Worm (Caenorhabditis elegans) whole organism, L1 larva: ENCODE measurements around the gene aqp-6.

Experiments used
- C34B4.2 ChIP-seq: sonication (generic microtip); optimal IDR thresholded peaks from 2 replicates; lab custom pipeline; 2017; ENCODE audit warnings: mild to moderate bottlenecking, missing genetic modification characterization, missing compliant biosample characterization
- F16B12.6 ChIP-seq: fragments of 150-350 bp; optimal IDR thresholded peaks from 2 replicates; lab custom pipeline; 2014; ENCODE audit warnings: missing biosample characterization, missing genetic modification characterization
- aha-1 ChIP-seq: fragments of 150-350 bp; optimal IDR thresholded peaks from 2 replicates; lab custom pipeline; 2014; ENCODE audit warnings: missing biosample characterization, missing genetic modification characterization
- ceh-8 ChIP-seq: fragments of 200-800 bp; sonication (Bioruptor generic); optimal IDR thresholded peaks from 2 replicates; lab custom pipeline; 2018; ENCODE audit warnings: mild to moderate bottlenecking, missing genetic modification characterization, moderate library complexity, missing compliant biosample characterization
- dpl-1 ChIP-seq, 3 experiments: fragments of 150-350 bp in 2 of 3; sonication (generic microtip) in 1 of 3; optimal IDR thresholded peaks; 2 replicates each; lab custom pipeline; 2014 to 2017; ENCODE audit warnings: missing biosample characterization in 3 of 3, missing genetic modification characterization in 3 of 3, missing genetic modification reagents in 3 of 3
- dsc-1 ChIP-seq: sonication (generic microtip); optimal IDR thresholded peaks from 2 replicates; lab custom pipeline; 2016; ENCODE audit warnings: mild to moderate bottlenecking, missing genetic modification characterization, missing compliant biosample characterization
- efl-1 ChIP-seq, 4 experiments: fragments of 150-350 bp; optimal IDR thresholded peaks in 3 of 4; peaks in 1 of 4; 1 replicate in 1 of 4; 2 replicates in 3 of 4; lab custom pipeline; 2014; ENCODE audit warnings: missing biosample characterization in 2 of 4, missing genetic modification characterization in 2 of 4, missing genetic modification reagents in 2 of 4
- egl-27 ChIP-seq, 2 experiments: fragments of 150-350 bp in 1 of 2; sonication (generic microtip); optimal IDR thresholded peaks; 3 replicates each; lab custom pipeline; 2017 to 2018; ENCODE audit warnings: missing biosample characterization in 2 of 2, missing genetic modification characterization in 2 of 2, missing genetic modification reagents in 2 of 2
- elt-3 ChIP-seq, 6 experiments: fragments of 150-350 bp in 1 of 6; sonication (generic microtip); optimal IDR thresholded peaks; 2 replicates each; lab custom pipeline; 2017 to 2018; ENCODE audit warnings: missing biosample characterization in 6 of 6, missing genetic modification characterization in 6 of 6, inconsistent platforms in 1 of 6
- fkh-10 ChIP-seq: sonication (generic microtip); optimal IDR thresholded peaks from 2 replicates; lab custom pipeline; 2017; ENCODE audit warnings: missing biosample characterization, missing genetic modification reagents, missing genetic modification characterization
- fkh-4 ChIP-seq: sonication (generic microtip); optimal IDR thresholded peaks from 2 replicates; lab custom pipeline; 2016; ENCODE audit warnings: missing compliant biosample characterization, missing genetic modification characterization, borderline replicate concordance
- grh-1 ChIP-seq: fragments of 200-800 bp; sonication (Bioruptor generic); IDR thresholded peaks from 2 replicates; pipeline ENCODE4 v1.3.6; 2022; ENCODE audit warnings: missing genetic modification reagents, missing genetic modification characterization, missing compliant biosample characterization
- hlh-17 ChIP-seq: fragments of 200-800 bp; sonication (Bioruptor generic); optimal IDR thresholded peaks from 2 replicates; lab custom pipeline; 2018; ENCODE audit warnings: missing genetic modification characterization, mild to moderate bottlenecking, missing compliant biosample characterization, moderate library complexity, borderline replicate concordance
- hlh-4 ChIP-seq: sonication (generic microtip); optimal IDR thresholded peaks from 2 replicates; lab custom pipeline; 2016; ENCODE audit warnings: mild to moderate bottlenecking, missing genetic modification characterization, missing compliant biosample characterization
- lin-14 ChIP-seq: fragments of 200-800 bp; sonication (Bioruptor generic); optimal IDR thresholded peaks from 2 replicates; lab custom pipeline; 2018; ENCODE audit warnings: mild to moderate bottlenecking, missing genetic modification characterization, moderate library complexity, missing compliant biosample characterization
- lsy-2 ChIP-seq, 2 experiments: fragments of 150-350 bp; optimal IDR thresholded peaks; 2 replicates each; lab custom pipeline; 2014; ENCODE audit warnings: missing biosample characterization in 2 of 2, missing genetic modification characterization in 2 of 2
- nhr-19 ChIP-seq: fragments of 200-800 bp; sonication (Bioruptor generic); conservative IDR thresholded peaks from 2 replicates; pipeline ENCODE4 v1.3.6; 2022; ENCODE audit warnings: missing genetic modification characterization, missing compliant biosample characterization
- nhr-20 ChIP-seq: sonication (generic microtip); optimal IDR thresholded peaks from 2 replicates; lab custom pipeline; 2016; ENCODE audit warnings: mild to moderate bottlenecking, missing genetic modification characterization, missing compliant biosample characterization
- nhr-76 ChIP-seq: sonication (generic microtip); optimal IDR thresholded peaks from 2 replicates; lab custom pipeline; 2017; ENCODE audit warnings: missing biosample characterization, missing genetic modification characterization
- nhr-77 ChIP-seq: fragments of 150-350 bp; optimal IDR thresholded peaks from 2 replicates; lab custom pipeline; 2014; ENCODE audit warnings: missing biosample characterization, missing genetic modification characterization
- nhr-85 ChIP-seq: sonication (generic microtip); peaks from one replicate; lab custom pipeline; 2016; ENCODE audit warnings: missing genetic modification characterization, inconsistent platforms, missing compliant biosample characterization
- nhr-90 ChIP-seq: sonication (generic microtip); optimal IDR thresholded peaks from 2 replicates; lab custom pipeline; 2016; ENCODE audit warnings: mild to moderate bottlenecking, missing genetic modification characterization, missing compliant biosample characterization; ENCODE audit not compliant: poor library complexity
- pqm-1 ChIP-seq: sonication (generic microtip); optimal IDR thresholded peaks from 3 replicates; lab custom pipeline; 2017; ENCODE audit warnings: missing biosample characterization, missing genetic modification characterization
- rnt-1 ChIP-seq: sonication (generic microtip); optimal IDR thresholded peaks from 2 replicates; lab custom pipeline; 2016; ENCODE audit warnings: mild to moderate bottlenecking, missing genetic modification characterization, moderate library complexity, missing compliant biosample characterization
- skn-1 ChIP-seq: fragments of 150-350 bp; optimal IDR thresholded peaks from 2 replicates; lab custom pipeline; 2014; ENCODE audit warnings: missing biosample characterization, missing genetic modification characterization
- snpc-4 ChIP-seq: fragments of 150-350 bp; optimal IDR thresholded peaks from 2 replicates; lab custom pipeline; 2014; ENCODE audit warnings: missing biosample characterization, missing genetic modification characterization
- sptf-1 ChIP-seq: fragments of 150-350 bp; optimal IDR thresholded peaks from 2 replicates; lab custom pipeline; 2014; ENCODE audit warnings: missing biosample characterization, missing genetic modification characterization
- tbx-2 ChIP-seq: sonication (generic microtip); optimal IDR thresholded peaks from 2 replicates; lab custom pipeline; 2016; ENCODE audit warnings: missing genetic modification characterization, missing compliant biosample characterization
- tlp-1 ChIP-seq: fragments of 150-350 bp; optimal IDR thresholded peaks from 2 replicates; lab custom pipeline; 2014; ENCODE audit warnings: missing biosample characterization, missing genetic modification characterization
- xbp-1 ChIP-seq: sonication (generic microtip); optimal IDR thresholded peaks from 2 replicates; lab custom pipeline; 2016; ENCODE audit warnings: missing genetic modification characterization, missing compliant biosample characterization

Gene aqp-6

DNA sequence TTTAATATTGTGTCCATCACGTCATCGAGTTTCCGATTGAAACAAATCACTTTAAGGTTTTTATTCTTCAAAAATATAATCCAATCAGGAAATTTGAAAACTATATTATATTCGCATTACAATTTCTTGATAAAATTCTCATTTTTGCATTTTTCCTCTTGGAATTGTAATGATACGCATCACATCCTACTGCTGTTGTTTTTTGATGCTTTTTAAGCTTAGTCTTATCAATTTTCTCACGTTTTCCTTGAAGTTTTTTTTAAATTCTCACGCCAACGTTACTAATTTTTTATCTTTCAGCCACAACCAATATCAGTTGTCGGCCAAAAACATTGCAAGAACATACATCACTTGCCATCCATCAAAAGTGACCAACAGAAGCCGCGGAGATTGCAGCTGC lies 33.9 kb downstream of the aqp-6 start, which contains the start of gene gsp-1:
Gene gsp-1, plus strand, starts transcription at position 301 of the 400 bp plus-strand sequence.
- TF ChIP-seq hlh-4 (tag; lab: Kevin White, UChicago) = no peak
- TF ChIP-seq efl-1 (optimal IDR thresholded peaks at IDR 0.05; lab: Kevin White, UChicago) = no peak
- TF ChIP-seq efl-1 (GFP tag; optimal IDR thresholded peaks at IDR 0.05 in 1 of 2; lab: Kevin White, UChicago) = peak in 1 of 2 experiments; percentile 49
- no peak for TF ChIP-seq fkh-4 (tag; lab: Kevin White, UChicago)
- TF ChIP-seq nhr-19 (GFP tag; lab: Robert Waterston, UW) = no peak
- no peak for TF ChIP-seq nhr-77 (tag; lab: Kevin White, UChicago)
- TF ChIP-seq nhr-85 = peak; percentile 41
- no peak for TF ChIP-seq tlp-1 (tag; lab: Kevin White, UChicago)
- no peak for TF ChIP-seq sptf-1 (tag; lab: Kevin White, UChicago)

DNA sequence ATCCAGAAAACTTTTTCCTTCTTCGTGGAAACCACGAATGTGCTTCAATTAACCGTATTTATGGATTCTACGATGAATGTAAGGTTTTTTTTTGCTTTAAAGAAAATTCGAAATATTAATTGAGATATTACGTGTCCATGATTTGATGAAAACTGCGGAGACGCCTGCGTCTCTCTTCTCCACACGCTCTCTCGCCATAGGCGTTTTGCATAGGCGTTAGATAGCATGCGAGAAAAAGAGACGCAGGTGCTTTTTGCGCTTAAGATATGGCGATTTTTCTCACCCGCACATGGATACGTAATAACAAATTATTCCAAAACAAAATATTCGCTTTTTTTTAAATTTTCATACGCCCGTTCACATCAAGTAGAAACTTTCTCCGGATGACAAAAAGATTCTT lies 35.2 kb downstream of the aqp-6 start:
- TF ChIP-seq efl-1 (optimal IDR thresholded peaks at IDR 0.05; lab: Kevin White, UChicago) = no peak
- TF ChIP-seq efl-1 (GFP tag; optimal IDR thresholded peaks at IDR 0.05 in 1 of 2; lab: Kevin White, UChicago) = peak in 1 of 2 experiments; percentile 86
- no peak for TF ChIP-seq C34B4.2 (tag; lab: Kevin White, UChicago)
- TF ChIP-seq, all 84 proteins: peak for 1

DNA sequence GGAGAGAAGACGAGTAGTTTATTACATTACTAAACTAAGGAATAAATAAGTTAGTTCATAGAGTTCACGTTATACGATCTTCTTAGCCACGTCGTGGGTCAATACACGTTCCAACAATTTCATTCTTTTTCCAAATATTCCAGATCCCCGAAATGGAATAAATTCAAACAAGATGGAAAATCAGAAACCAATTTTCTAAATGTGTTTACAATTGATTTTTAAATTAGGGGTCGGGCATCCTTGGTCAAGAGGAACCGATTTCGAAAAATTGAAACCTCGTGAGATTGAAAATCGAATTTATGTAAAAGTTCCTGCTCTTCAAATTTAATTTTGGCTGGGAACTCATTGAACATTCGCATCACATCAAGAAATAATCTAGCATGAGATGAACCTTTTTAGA lies 36.5 kb downstream of the aqp-6 start:
- peak; percentile 59 for TF ChIP-seq fkh-4 (tag; lab: Kevin White, UChicago)
- TF ChIP-seq aha-1 (tag; lab: Kevin White, UChicago) = no peak
- peak; percentile 20 for TF ChIP-seq lin-14 (GFP tag; lab: Kevin White, UChicago)
- TF ChIP-seq fkh-10 (GFP tag; lab: Kevin White, UChicago) = peak; percentile 41
- TF ChIP-seq dsc-1 = peak; percentile 84

DNA sequence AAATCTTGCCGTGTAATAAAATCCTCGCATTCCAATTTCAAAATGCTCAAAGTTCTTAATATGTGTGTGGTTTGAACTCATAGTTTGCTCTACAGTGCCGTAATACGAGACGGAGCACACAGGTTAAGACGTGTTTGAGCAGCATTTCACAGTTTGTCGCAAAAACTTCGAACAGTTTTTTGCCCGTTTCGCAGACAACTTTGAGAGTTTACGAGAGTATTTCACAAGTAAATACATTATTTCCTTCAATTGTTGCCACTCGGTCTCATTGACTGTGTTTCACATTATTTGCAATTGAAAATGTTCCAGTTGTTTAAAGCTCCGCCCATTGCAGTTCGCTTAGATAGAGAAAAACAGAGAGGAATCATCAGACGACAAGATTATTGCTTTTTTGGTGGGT lies 39.4 kb downstream of the aqp-6 start, which contains the start of gene F29F11.20:
Gene F29F11.20, plus strand, starts transcription at position 301 of the 400 bp plus-strand sequence.
- TF ChIP-seq hlh-17 (GFP tag; lab: Kevin White, UChicago) = no peak
- no peak for TF ChIP-seq F16B12.6 (tag; lab: Kevin White, UChicago)
- no peak for TF ChIP-seq rnt-1 (tag; lab: Kevin White, UChicago)
- no peak for TF ChIP-seq snpc-4 (tag; lab: Kevin White, UChicago)
- TF ChIP-seq efl-1 (optimal IDR thresholded peaks at IDR 0.05; lab: Kevin White, UChicago) = no peak
- no peak for TF ChIP-seq efl-1 (GFP tag; optimal IDR thresholded peaks at IDR 0.05 in 1 of 2; lab: Kevin White, UChicago)
- TF ChIP-seq ceh-8 = no peak
- TF ChIP-seq pqm-1 (tag; lab: Kevin White, UChicago) = no peak
- no peak for TF ChIP-seq elt-3 (tag; optimal IDR thresholded peaks at IDR 0.05; lab: Kevin White, UChicago)
- no peak for TF ChIP-seq grh-1 (GFP tag; lab: Robert Waterston, UW)
- no peak for TF ChIP-seq nhr-76 (tag; lab: Kevin White, UChicago)
- no peak for TF ChIP-seq nhr-90 (tag; lab: Kevin White, UChicago)
- no peak for TF ChIP-seq dsc-1

DNA sequence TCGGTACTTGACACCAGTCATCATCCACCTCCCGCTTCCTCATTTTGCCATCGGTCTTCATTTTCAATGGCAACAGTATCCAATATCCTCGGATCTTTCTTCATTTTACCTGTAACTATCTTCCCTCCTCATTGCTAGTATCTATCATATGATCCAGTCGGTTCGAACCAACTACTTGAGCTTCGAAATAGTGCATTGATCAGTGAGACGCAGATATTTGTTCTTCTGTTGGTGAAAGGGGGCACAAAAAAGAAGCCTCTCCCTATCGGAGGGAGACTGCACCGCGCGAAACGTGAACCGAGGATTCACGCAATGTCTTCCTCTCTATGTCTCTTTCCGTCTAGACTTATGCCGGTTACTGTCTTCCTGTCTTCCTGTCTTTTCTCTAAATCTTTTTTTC lies 43.1 kb downstream of the aqp-6 start:
- TF ChIP-seq nhr-77 (tag; lab: Kevin White, UChicago) (peak; percentile 56), lin-14 (GFP tag; lab: Kevin White, UChicago) (peak; percentile 36), sptf-1 (tag; lab: Kevin White, UChicago) (no peak), fkh-4 (tag; lab: Kevin White, UChicago) (no peak), nhr-20 (peak; percentile 12), lsy-2 (tag; optimal IDR thresholded peaks at IDR 0.05; lab: Kevin White, UChicago) (peak in 1 of 2 experiments; percentile 4), tbx-2 (tag; lab: Kevin White, UChicago) (peak; percentile 12), dpl-1 (GFP tag; optimal IDR thresholded peaks at IDR 0.05; lab: Kevin White, UChicago) (no peak), xbp-1 (tag; lab: Kevin White, UChicago) (no peak), egl-27 (tag; optimal IDR thresholded peaks at IDR 0.05; lab: Kevin White, UChicago) (peak in 1 of 2 experiments; percentile 1), skn-1 (tag; lab: Kevin White, UChicago) (peak; percentile 11)
- TF ChIP-seq, all 84 proteins: peak for 7
